Worm (Caenorhabditis elegans): Measurements from ENCODE around the gene anat-1.

The anat-1 gene

ce11 chrIV:6756374-6756773 is 14.3 kb upstream of the anat-1 start (continued):
- TF ChIP-seq madf-9 (GFP tag; conservative IDR thresholded peaks at IDR 0.05) (peak; percentile 60; the same call in 1 of the 2 replicates), Y48G9A.11 (GFP tag; IDR thresholded peaks at IDR 0.05) (peak; percentile 75), T20F7.1 (GFP tag; optimal IDR thresholded peaks at IDR 0.05) (peak; percentile 59), ama-1 (optimal IDR thresholded peaks at IDR 0.05) (peak; percentile 59), nhr-102 (tag; optimal IDR thresholded peaks at IDR 0.05) (peak; percentile 81), daf-8 (GFP tag; IDR thresholded peaks at IDR 0.05) (no peak), nhr-6 (tag; optimal IDR thresholded peaks at IDR 0.05) (peak; percentile 94), lin-1 (GFP tag; IDR thresholded peaks at IDR 0.05) (peak; percentile 59; the same call in 1 of the 2 replicates), daf-19 (GFP tag; conservative IDR thresholded peaks at IDR 0.05) (no peak), skn-1 (tag; optimal IDR thresholded peaks at IDR 0.05) (no peak), hmg-1.1 (GFP tag; IDR thresholded peaks at IDR 0.05) (no peak; the same call in 1 of the 2 replicates), snpc-1.2 (GFP tag; IDR thresholded peaks at IDR 0.05) (peak; percentile 95), nhr-42 (GFP tag; IDR thresholded peaks at IDR 0.05) (peak; percentile 57; the same call in 1 of the 2 replicates), ces-1 (GFP tag; optimal IDR thresholded peaks at IDR 0.05) (peak; percentile 38), dve-1 (tag; optimal IDR thresholded peaks at IDR 0.05; ENCODE audit: insufficient read depth) (peak; percentile 92), daf-16 (GFP tag; optimal IDR thresholded peaks at IDR 0.05) (peak in 1 of 2 experiments; percentile 57), daf-16 (tag; optimal IDR thresholded peaks at IDR 0.05) (peak; percentile 90), unc-39 (tag; optimal IDR thresholded peaks at IDR 0.05) (no peak), nhr-48 (tag; optimal IDR thresholded peaks at IDR 0.05) (peak; percentile 72), lin-39 (tag; optimal IDR thresholded peaks at IDR 0.05) (no peak), ceh-20 (GFP tag; IDR thresholded peaks at IDR 0.05) (peak; percentile 42; the same call in 1 of the 2 replicates), pqm-1 (tag; optimal IDR thresholded peaks at IDR 0.05) (peak; percentile 61), ztf-7 (tag; optimal IDR thresholded peaks at IDR 0.05) (peak; percentile 27), lin-15B (tag; optimal IDR thresholded peaks at IDR 0.05) (no peak)

- TF ChIP-seq ceh-82 (tag; optimal IDR thresholded peaks at IDR 0.05): no peak
- no peak for TF ChIP-seq nhr-48 (tag; optimal IDR thresholded peaks at IDR 0.05)
Measured at ce11 chrIV:6757011-6757410, 13.6 kb upstream of the anat-1 start, which contains the start of gene usp-4. Gene usp-4 (plus strand): TSS chrIV:6757311.

DNA sequence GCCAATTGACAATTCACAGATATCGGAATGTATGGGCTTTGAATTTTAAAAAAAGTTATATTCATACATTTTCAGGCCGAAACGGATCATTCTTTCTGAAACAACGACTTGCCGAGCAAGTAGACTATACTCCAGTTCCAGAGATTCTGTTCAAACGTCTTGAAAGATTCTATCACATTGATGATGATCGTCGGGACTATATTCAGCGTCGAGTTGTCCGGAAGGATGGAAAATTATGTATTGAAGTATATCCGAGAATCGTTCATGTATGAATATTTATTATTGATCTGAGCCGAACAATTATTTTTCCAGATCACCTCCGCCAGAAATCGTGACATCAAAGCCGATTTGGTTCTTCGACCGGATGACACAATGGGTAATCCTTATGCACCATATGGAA is 13.0 kb upstream of the anat-1 start:
- TF ChIP-seq aha-1 (tag) (peak; percentile 91), ceh-28 (tag; optimal IDR thresholded peaks at IDR 0.05) (no peak), tag-97 (GFP tag; IDR thresholded peaks at IDR 0.05) (no peak), snpc-1.2 (GFP tag; IDR thresholded peaks at IDR 0.05) (no peak), lir-3 (tag; optimal IDR thresholded peaks at IDR 0.05) (no peak), unc-62 (GFP tag; optimal IDR thresholded peaks at IDR 0.05 in 1 of 2) (peak in 1 of 2 experiments; percentile 16), unc-62 (tag; optimal IDR thresholded peaks at IDR 0.05) (no peak), lin-38 (GFP tag; IDR thresholded peaks at IDR 0.05) (no peak), daf-12 (tag; optimal IDR thresholded peaks at IDR 0.05) (no peak), vab-7 (GFP tag; IDR thresholded peaks at IDR 0.05) (no peak), nhr-76 (tag; optimal IDR thresholded peaks at IDR 0.05) (no peak)

ce11 chrIV:6762416-6762815 is 8.2 kb upstream of the anat-1 start, which contains the start of gene spd-3:
Gene spd-3 (plus strand): TSS chrIV:6762716.
- TF ChIP-seq dmd-9 (GFP tag; IDR thresholded peaks at IDR 0.05) (no peak), ceh-62 (tag; optimal IDR thresholded peaks at IDR 0.05) (no peak), mep-1 (tag; optimal IDR thresholded peaks at IDR 0.05) (no peak), skn-1 (tag; optimal IDR thresholded peaks at IDR 0.05) (no peak), ces-1 (GFP tag; optimal IDR thresholded peaks at IDR 0.05) (no peak), mxl-2 (GFP tag; conservative IDR thresholded peaks at IDR 0.05) (no peak), lin-38 (GFP tag; IDR thresholded peaks at IDR 0.05) (0 out of 2 replicates have a peak, but pooled peaks have one; percentile 12), vab-7 (GFP tag; IDR thresholded peaks at IDR 0.05) (no peak), set-16 (GFP tag; IDR thresholded peaks at IDR 0.05) (no peak), aha-1 (tag) (peak; percentile 12)
